Fruit fly (Drosophila melanogaster) whole organism, wandering third instar larva: ENCODE results near the gene Dpp10.

Experiments
- Abd-B ChIP-seq: fragments of >200 bp; optimal IDR thresholded peaks from 2 replicates; lab custom pipeline; 2017; ENCODE audit warnings: missing biosample characterization, missing genetic modification characterization
- CG32264 ChIP-seq: fragments of 200-800 bp; sonication (Bioruptor generic); optimal IDR thresholded peaks from 2 replicates; lab custom pipeline; 2016; ENCODE audit warnings: missing biosample characterization, missing genetic modification characterization
- CG9705 ChIP-seq: fragments of 200-800 bp; sonication (Bioruptor generic); optimal IDR thresholded peaks from 2 replicates; lab custom pipeline; 2018; ENCODE audit warnings: missing biosample characterization, mild to moderate bottlenecking, missing genetic modification characterization
- CrebA ChIP-seq: fragments of 200-800 bp; sonication (Bioruptor generic); optimal IDR thresholded peaks from 2 replicates; lab custom pipeline; 2016; ENCODE audit warnings: missing biosample characterization, mild to moderate bottlenecking, missing genetic modification characterization, borderline replicate concordance
- Dfd ChIP-seq: fragments of >200 bp; optimal IDR thresholded peaks from 2 replicates; lab custom pipeline; 2017; ENCODE audit warnings: missing biosample characterization, missing genetic modification characterization
- Dif ChIP-seq: fragments of 200-275, 200-300 bp; sonication (Bioruptor generic); optimal IDR thresholded peaks from 2 replicates; lab custom pipeline; 2018; ENCODE audit warnings: missing biosample characterization, missing genetic modification characterization; ENCODE audit not compliant: partially characterized antibody
- GATAd ChIP-seq: sonication (Bioruptor generic); optimal IDR thresholded peaks from 2 replicates; lab custom pipeline; 2016; ENCODE audit warnings: missing biosample characterization, missing genetic modification characterization
- HLH106 ChIP-seq: fragments of 200-800 bp; optimal IDR thresholded peaks from 3 replicates; lab custom pipeline; 2019; ENCODE audit warnings: missing biosample characterization, mild to moderate bottlenecking, missing genetic modification characterization, moderate library complexity
- Hnf4 ChIP-seq: fragments of 200-800 bp; sonication (Bioruptor generic); optimal IDR thresholded peaks from 2 replicates; lab custom pipeline; 2016; ENCODE audit warnings: missing biosample characterization, mild to moderate bottlenecking, missing genetic modification characterization
- Hr78 ChIP-seq: fragments of >200 bp; optimal IDR thresholded peaks from 2 replicates; lab custom pipeline; 2017; ENCODE audit warnings: missing biosample characterization, missing genetic modification characterization
- Hr83 ChIP-seq: fragments of 200-300 bp; sonication (Bioruptor generic); optimal IDR thresholded peaks from 2 replicates; lab custom pipeline; 2016; ENCODE audit warnings: missing biosample characterization, mild to moderate bottlenecking, missing genetic modification characterization, moderate library complexity; ENCODE audit not compliant: poor library complexity, severe bottlenecking
- Jra ChIP-seq: sonication (Bioruptor generic); optimal IDR thresholded peaks from 2 replicates; lab custom pipeline; 2016; ENCODE audit warnings: missing biosample characterization, missing genetic modification characterization
- Mio ChIP-seq: sonication (Bioruptor generic); optimal IDR thresholded peaks from 2 replicates; lab custom pipeline; 2016; ENCODE audit warnings: missing biosample characterization, missing genetic modification characterization
- Myc ChIP-seq: fragments of >200 bp; optimal IDR thresholded peaks from 2 replicates; lab custom pipeline; 2017
- N ChIP-seq: fragments of >200 bp; optimal IDR thresholded peaks from 2 replicates; lab custom pipeline; 2018; ENCODE audit warnings: missing biosample characterization, missing external identifiers, missing genetic modification characterization
- OdsH ChIP-seq: fragments of 200-800 bp; sonication (Bioruptor generic); optimal IDR thresholded peaks from 2 replicates; lab custom pipeline; 2016; ENCODE audit warnings: missing biosample characterization, mild to moderate bottlenecking, missing genetic modification characterization
- Rel ChIP-seq, 2 experiments: fragments of 200-800 bp; sonication (Bioruptor generic) in 1 of 2; optimal IDR thresholded peaks; 2 replicates in 1 of 2; 3 replicates in 1 of 2; lab custom pipeline; 2016 to 2019; ENCODE audit warnings: mild to moderate bottlenecking in 2 of 2, missing biosample characterization in 2 of 2, missing genetic modification characterization in 2 of 2, moderate library complexity in 1 of 2
- Sp1 ChIP-seq: fragments of 200-800 bp; sonication (Bioruptor generic); optimal IDR thresholded peaks from 3 replicates; lab custom pipeline; 2019; ENCODE audit warnings: missing biosample characterization, mild to moderate bottlenecking, missing genetic modification characterization, moderate library complexity
- Vsx2 ChIP-seq: fragments of 200-300, 225-300 bp; sonication (Bioruptor generic); optimal IDR thresholded peaks from 2 replicates; lab custom pipeline; 2018; ENCODE audit warnings: missing biosample characterization, missing genetic modification characterization; ENCODE audit not compliant: partially characterized antibody
- br ChIP-seq: fragments of 200-800 bp; sonication (Bioruptor generic); optimal IDR thresholded peaks from 2 replicates; lab custom pipeline; 2016; ENCODE audit warnings: missing biosample characterization, missing genetic modification characterization
- brk ChIP-seq: fragments of 200-800 bp; sonication (Bioruptor generic); optimal IDR thresholded peaks from 2 replicates; lab custom pipeline; 2016; ENCODE audit warnings: missing biosample characterization, mild to moderate bottlenecking, missing genetic modification characterization
- dl ChIP-seq, 2 experiments: fragments of 175-275, 200-275 bp in 1 of 2; fragments of 200-275 bp in 1 of 2; sonication (Bioruptor generic); optimal IDR thresholded peaks; lab custom pipeline; 2018; ENCODE audit warnings: mild to moderate bottlenecking in 2 of 2, missing biosample characterization in 2 of 2, missing genetic modification characterization in 2 of 2, moderate library complexity in 2 of 2; ENCODE audit not compliant: partially characterized antibody in 2 of 2, insufficient read depth in 1 of 2
- dmrt93B ChIP-seq: fragments of 200-800 bp; sonication (Bioruptor generic); optimal IDR thresholded peaks from 2 replicates; lab custom pipeline; 2018; ENCODE audit warnings: missing biosample characterization, mild to moderate bottlenecking, missing genetic modification characterization
- dsf ChIP-seq: sonication (Bioruptor generic); optimal IDR thresholded peaks from 2 replicates; lab custom pipeline; 2016; ENCODE audit warnings: missing biosample characterization, missing genetic modification characterization, borderline replicate concordance
- ey ChIP-seq: fragments of 200-800 bp; sonication (Bioruptor generic); optimal IDR thresholded peaks from 2 replicates; lab custom pipeline; 2016; ENCODE audit warnings: missing biosample characterization, missing genetic modification characterization
- foxo ChIP-seq, 2 experiments: fragments of 200-800 bp; sonication (Bioruptor generic); optimal IDR thresholded peaks; 2 replicates in 1 of 2; 3 replicates in 1 of 2; lab custom pipeline; 2016 to 2017; ENCODE audit warnings: missing biosample characterization in 2 of 2, missing genetic modification characterization in 2 of 2
- fru ChIP-seq: fragments of 200-800 bp; sonication (Bioruptor generic); optimal IDR thresholded peaks from 3 replicates; lab custom pipeline; 2016; ENCODE audit warnings: missing biosample characterization, mild to moderate bottlenecking, missing genetic modification characterization
- h ChIP-seq: fragments of 200-800 bp; sonication (Bioruptor generic); optimal IDR thresholded peaks from 3 replicates; lab custom pipeline; 2016; ENCODE audit warnings: missing biosample characterization, mild to moderate bottlenecking, missing genetic modification characterization
- jim ChIP-seq: fragments of 175-275, 200-325 bp; sonication (Bioruptor generic); optimal IDR thresholded peaks from 2 replicates; lab custom pipeline; 2016; ENCODE audit warnings: missing biosample characterization, mild to moderate bottlenecking, missing genetic modification characterization
- lola ChIP-seq: fragments of >200 bp; optimal IDR thresholded peaks from 2 replicates; lab custom pipeline; 2017; ENCODE audit warnings: missing biosample characterization, missing genetic modification characterization
- pan ChIP-seq: fragments of >200 bp; optimal IDR thresholded peaks from 2 replicates; lab custom pipeline; 2017
- psq ChIP-seq: fragments of 200-800 bp; sonication (Bioruptor generic); optimal IDR thresholded peaks from 3 replicates; lab custom pipeline; 2017; ENCODE audit warnings: missing biosample characterization, mild to moderate bottlenecking, missing genetic modification characterization, moderate library complexity
- rgr ChIP-seq: fragments of 200-800 bp; sonication (Bioruptor generic); optimal IDR thresholded peaks from 3 replicates; lab custom pipeline; 2016; ENCODE audit warnings: missing biosample characterization, mild to moderate bottlenecking, missing genetic modification characterization
- sage ChIP-seq: fragments of 200-800 bp; sonication (Bioruptor generic); optimal IDR thresholded peaks from 2 replicates; lab custom pipeline; 2016; ENCODE audit warnings: missing biosample characterization, mild to moderate bottlenecking, missing genetic modification characterization
- sv ChIP-seq: fragments of 200-800 bp; sonication (Bioruptor generic); optimal IDR thresholded peaks from 3 replicates; lab custom pipeline; 2016; ENCODE audit warnings: missing biosample characterization, missing genetic modification characterization
- tai ChIP-seq: sonication (Bioruptor generic); optimal IDR thresholded peaks from 2 replicates; lab custom pipeline; 2016; ENCODE audit warnings: missing biosample characterization, missing genetic modification characterization
- usp ChIP-seq: fragments of >200 bp; optimal IDR thresholded peaks from 2 replicates; lab custom pipeline; 2017; ENCODE audit warnings: missing biosample characterization, missing genetic modification characterization
- woc ChIP-seq: sonication (Bioruptor generic); optimal IDR thresholded peaks from 2 replicates; lab custom pipeline; 2016; ENCODE audit warnings: missing biosample characterization, mild to moderate bottlenecking, missing genetic modification characterization

The Dpp10 gene

DNA sequence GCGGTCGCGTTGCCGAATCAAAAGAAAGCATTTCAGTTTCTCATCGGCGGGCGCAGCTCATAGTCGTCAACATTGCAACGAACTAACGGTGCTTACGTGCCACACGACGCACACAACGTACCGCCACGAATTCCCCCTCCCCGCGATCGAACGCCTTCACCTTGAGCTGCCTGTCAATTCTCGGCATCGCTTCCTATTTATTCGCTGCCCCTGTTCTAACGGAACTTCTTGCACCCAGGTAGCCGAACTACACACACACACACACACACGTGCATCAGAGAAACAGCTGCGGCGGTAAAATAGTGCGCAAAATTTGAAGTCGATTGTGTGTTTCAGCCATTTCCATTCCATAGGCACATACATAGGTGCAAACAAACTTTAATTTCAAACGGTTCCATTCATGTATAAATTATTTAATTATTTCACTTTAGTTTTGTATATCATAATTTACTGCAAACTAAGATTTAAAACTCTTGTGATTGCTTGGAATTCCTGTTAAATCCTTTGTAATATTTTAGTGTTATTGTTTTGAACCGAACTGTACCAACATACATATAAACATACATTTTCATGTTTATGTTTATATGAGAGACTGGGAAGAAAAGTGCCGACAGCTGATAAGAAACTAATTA, 10.6 kb upstream of the Dpp10 start:
- TF ChIP-seq sage (GFP tag; lab: Kevin White, UChicago) (no peak), Hnf4 (no peak), ey (no peak)

DNA sequence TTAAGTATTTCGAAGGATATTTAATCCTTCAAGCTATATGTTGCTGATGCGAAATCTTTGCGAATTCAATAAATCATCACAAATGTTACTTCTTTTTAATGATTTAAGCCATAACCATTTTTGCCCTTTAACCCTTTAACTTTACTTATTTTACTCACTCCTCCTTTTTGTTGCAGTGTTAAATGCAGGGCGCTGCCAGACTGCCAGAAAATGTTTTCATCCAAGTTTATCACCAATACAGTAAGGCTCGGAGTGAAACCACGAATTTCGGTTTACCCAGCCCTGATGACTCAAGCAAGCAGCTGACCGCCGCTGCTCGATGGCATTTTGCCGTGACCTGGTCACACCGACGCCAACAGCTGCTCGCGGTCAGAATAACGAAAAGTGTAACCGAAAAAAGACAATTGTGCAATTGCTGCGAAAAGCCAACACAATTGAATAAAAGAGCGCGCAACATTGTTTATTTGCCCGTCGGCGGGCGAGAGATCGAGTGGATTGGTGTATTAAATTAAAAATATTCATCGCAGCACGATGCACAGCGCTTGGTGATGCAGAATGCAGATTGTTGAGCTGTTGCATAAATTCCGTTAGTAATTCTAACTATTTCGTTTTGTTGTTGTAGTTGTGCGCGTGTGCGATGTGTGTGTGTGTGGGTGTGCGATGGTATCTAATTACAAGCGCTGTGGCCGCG, 10.0 kb upstream of the Dpp10 start, which contains the start of gene CG11050:
TSS of gene CG11050 (plus strand) at position 329 of the 691 bp plus-strand sequence.
- no peak for TF ChIP-seq Dfd (GFP tag; lab: Kevin White, UChicago)
- no peak for TF ChIP-seq Abd-B (GFP tag; lab: Kevin White, UChicago)
- peak; percentile 27 for TF ChIP-seq sv (GFP tag; lab: Kevin White, UChicago)
- TF ChIP-seq psq: peak; percentile 18
- TF ChIP-seq Myc (lab: Kevin White, UChicago): no peak
- peak; percentile 54 for TF ChIP-seq br (GFP tag; lab: Kevin White, UChicago)
- TF ChIP-seq dl (GFP tag; optimal IDR thresholded peaks at IDR 0.05; lab: Kevin White, UChicago; ENCODE audit: insufficient read depth in 1 of 2, partially characterized antibody in 2 of 2): no peak
- no peak for TF ChIP-seq woc (GFP tag; lab: Kevin White, UChicago)
- TF ChIP-seq Jra: peak; percentile 93
- TF ChIP-seq GATAd (GFP tag; lab: Kevin White, UChicago): no peak
- TF ChIP-seq Mio: no peak
- TF ChIP-seq dsf (GFP tag; lab: Kevin White, UChicago): no peak
- no peak for TF ChIP-seq dmrt93B
- TF ChIP-seq CrebA (GFP tag; lab: Kevin White, UChicago): peak; percentile 34
- no peak for TF ChIP-seq pan
- no peak for TF ChIP-seq CG32264 (GFP tag; lab: Kevin White, UChicago)
- TF ChIP-seq OdsH (GFP tag; lab: Kevin White, UChicago): peak; percentile 29
- TF ChIP-seq rgr (GFP tag; lab: Kevin White, UChicago): peak; percentile 76
- no peak for TF ChIP-seq sage (GFP tag; lab: Kevin White, UChicago)
- TF ChIP-seq Rel (GFP tag; optimal IDR thresholded peaks at IDR 0.05; lab: Kevin White, UChicago): no peak
- peak; percentile 50 for TF ChIP-seq Rel (tag; optimal IDR thresholded peaks at IDR 0.05; lab: Kevin White, UChicago)
- TF ChIP-seq fru (GFP tag; lab: Kevin White, UChicago): peak; percentile 56
- TF ChIP-seq ey: peak; percentile 58
- peak in 1 of 2 experiments; percentile 74 for TF ChIP-seq foxo (GFP tag; optimal IDR thresholded peaks at IDR 0.05; lab: Kevin White, UChicago)
- TF ChIP-seq usp: no peak
- peak; percentile 68 for TF ChIP-seq tai
- TF ChIP-seq lola (GFP tag; lab: Kevin White, UChicago): no peak
- TF ChIP-seq CG9705: no peak
- no peak for TF ChIP-seq brk (GFP tag; lab: Kevin White, UChicago)
- peak; percentile 50 for TF ChIP-seq HLH106 (tag; lab: Kevin White, UChicago)
- TF ChIP-seq h (GFP tag; lab: Kevin White, UChicago): peak; percentile 56
- no peak for TF ChIP-seq Hr78 (GFP tag; lab: Kevin White, UChicago)
- peak; percentile 5 for TF ChIP-seq Hr83
- TF ChIP-seq jim (GFP tag; lab: Kevin White, UChicago): no peak
- TF ChIP-seq Sp1 (GFP tag; lab: Kevin White, UChicago): peak; percentile 33
- peak; percentile 37 for TF ChIP-seq Vsx2 (GFP tag; lab: Kevin White, UChicago)
- TF ChIP-seq Hnf4: peak; percentile 64
- no peak for TF ChIP-seq N (GFP tag; lab: Kevin White, UChicago)
- no peak for TF ChIP-seq Dif (GFP tag; lab: Kevin White, UChicago)
